Fruit fly (Drosophila melanogaster): ENCODE measurements around the gene CG34345.

CG34345 gene

dm6 chr2L:6656264-6656676, 33.4 kb downstream of the CG34345 start, which contains the start of gene CG31633:
CG31633 (minus strand) TSS chr2L:6656321.
- no peak for TF ChIP-seq CG7101 (tag; optimal IDR thresholded peaks at IDR 0.05)
- no peak for TF ChIP-seq cnc (optimal IDR thresholded peaks at IDR 0.05)
- no peak for TF ChIP-seq Crg-1 (GFP tag; optimal IDR thresholded peaks at IDR 0.05)
- no peak for TF ChIP-seq Clk (GFP tag; optimal IDR thresholded peaks at IDR 0.05)
- TF ChIP-seq CG7045 (GFP tag; optimal IDR thresholded peaks at IDR 0.05), result no peak
- TF ChIP-seq Mnt (GFP tag; optimal IDR thresholded peaks at IDR 0.05), result no peak
- TF ChIP-seq CG11617 (GFP tag; optimal IDR thresholded peaks at IDR 0.05), result no peak
- no peak for TF ChIP-seq CG12768 (GFP tag; optimal IDR thresholded peaks at IDR 0.05)
- no peak for TF ChIP-seq CG33017 (tag; optimal IDR thresholded peaks at IDR 0.05)
- TF ChIP-seq Hr96 (GFP tag; optimal IDR thresholded peaks at IDR 0.05), result no peak
- no peak for TF ChIP-seq bab1 (GFP tag; optimal IDR thresholded peaks at IDR 0.05)
- no peak for TF ChIP-seq pad (GFP tag; optimal IDR thresholded peaks at IDR 0.05)
- no peak for TF ChIP-seq CG1620 (GFP tag; optimal IDR thresholded peaks at IDR 0.05)
- no peak for TF ChIP-seq CG14711 (tag; optimal IDR thresholded peaks at IDR 0.05)
- no peak for TF ChIP-seq kay (GFP tag; ENCODE audit: borderline replicate concordance)
- no peak for TF ChIP-seq ovo (GFP tag; optimal IDR thresholded peaks at IDR 0.05)
- TF ChIP-seq toe (GFP tag; optimal IDR thresholded peaks at IDR 0.05), result no peak
- no peak for TF ChIP-seq cic (GFP tag; optimal IDR thresholded peaks at IDR 0.05)

- TF ChIP-seq cic (GFP tag; optimal IDR thresholded peaks at IDR 0.05), result peak; percentile 8
- no peak for TF ChIP-seq Crg-1 (GFP tag; optimal IDR thresholded peaks at IDR 0.05)
These were observed 35.2 kb downstream of the CG34345 start, which contains the start of the genes CG31636 and Ube4A for dm6 chr2L:6657969-6658748. CG31636 (minus strand) TSS chr2L:6658152. Ube4A (plus strand) TSS chr2L:6658517.

- TF ChIP-seq CG1620 (GFP tag; optimal IDR thresholded peaks at IDR 0.05) (no peak), ovo (GFP tag; optimal IDR thresholded peaks at IDR 0.05) (peak; percentile 43), cnc (optimal IDR thresholded peaks at IDR 0.05) (no peak), Clk (GFP tag; optimal IDR thresholded peaks at IDR 0.05) (no peak), CG7045 (GFP tag; optimal IDR thresholded peaks at IDR 0.05) (no peak), CG14711 (tag; optimal IDR thresholded peaks at IDR 0.05) (no peak), CG7101 (tag; optimal IDR thresholded peaks at IDR 0.05) (no peak), CG11617 (GFP tag; optimal IDR thresholded peaks at IDR 0.05) (no peak), Crg-1 (GFP tag; optimal IDR thresholded peaks at IDR 0.05) (no peak)
These were observed 40.7 kb downstream of the CG34345 start, which contains the start of the genes CG13771, CG34310 and cup for dm6 chr2L:6663562-6664051. CG13771 (minus strand) TSS chr2L:6663612. CG34310 (plus strand) TSS chr2L:6663664. cup (plus strand) TSS chr2L:6663664.

dm6 chr2L:6667719-6668325, 44.9 kb downstream of the CG34345 start, which contains the start of gene Galt:
Galt (minus strand) TSS chr2L:6668033.
- TF ChIP-seq cnc (optimal IDR thresholded peaks at IDR 0.05) (no peak), Hr96 (GFP tag; optimal IDR thresholded peaks at IDR 0.05) (peak; percentile 25), Clk (GFP tag; optimal IDR thresholded peaks at IDR 0.05) (no peak), toe (GFP tag; optimal IDR thresholded peaks at IDR 0.05) (no peak), CG14711 (tag; optimal IDR thresholded peaks at IDR 0.05) (peak; percentile 23), Mnt (GFP tag; optimal IDR thresholded peaks at IDR 0.05) (peak; percentile 59), ovo (GFP tag; optimal IDR thresholded peaks at IDR 0.05) (peak; percentile 41), Crg-1 (GFP tag; optimal IDR thresholded peaks at IDR 0.05) (peak; percentile 16), kay (GFP tag; ENCODE audit: borderline replicate concordance) (no peak), tj (GFP tag; optimal IDR thresholded peaks at IDR 0.05) (peak; percentile 84), CG11617 (GFP tag; optimal IDR thresholded peaks at IDR 0.05) (peak; percentile 64), bab1 (GFP tag; optimal IDR thresholded peaks at IDR 0.05) (peak; percentile 6), CG12768 (GFP tag; optimal IDR thresholded peaks at IDR 0.05) (peak; percentile 57), CG33017 (tag; optimal IDR thresholded peaks at IDR 0.05) (peak; percentile 53), CG7045 (GFP tag; optimal IDR thresholded peaks at IDR 0.05) (peak; percentile 6), cic (GFP tag; optimal IDR thresholded peaks at IDR 0.05) (peak; percentile 72), CG7101 (tag; optimal IDR thresholded peaks at IDR 0.05) (peak; percentile 63), CG5204 (GFP tag; optimal IDR thresholded peaks at IDR 0.05) (no peak)

- TF ChIP-seq Clk (GFP tag; optimal IDR thresholded peaks at IDR 0.05) (no peak), CG14711 (tag; optimal IDR thresholded peaks at IDR 0.05) (no peak), Mnt (GFP tag; optimal IDR thresholded peaks at IDR 0.05) (no peak), CG5204 (GFP tag; optimal IDR thresholded peaks at IDR 0.05) (no peak), ovo (GFP tag; optimal IDR thresholded peaks at IDR 0.05) (no peak), CG12768 (GFP tag; optimal IDR thresholded peaks at IDR 0.05) (no peak), CG11617 (GFP tag; optimal IDR thresholded peaks at IDR 0.05) (no peak), tj (GFP tag; optimal IDR thresholded peaks at IDR 0.05) (no peak), cic (GFP tag; optimal IDR thresholded peaks at IDR 0.05) (no peak), CG33017 (tag; optimal IDR thresholded peaks at IDR 0.05) (no peak), bab1 (GFP tag; optimal IDR thresholded peaks at IDR 0.05) (no peak)
These were observed 48.5 kb downstream of the CG34345 start for dm6 chr2L:6671409-6671808.
